Worm (Caenorhabditis elegans) whole organism, young adult: ENCODE data around the gene Y39A1C.1.

ENCODE experiments used
- K12H6.12 ChIP-seq: fragments of 200-800 bp; sonication (Bioruptor generic); optimal IDR thresholded peaks from 2 replicates; lab custom pipeline; 2018; ENCODE audit warnings: mild to moderate bottlenecking, missing genetic modification characterization, missing compliant biosample characterization
- Y67H2A.10 ChIP-seq: fragments of 200-800 bp; sonication (Bioruptor generic); conservative IDR thresholded peaks from 2 replicates; pipeline ENCODE4 v1.3.6; 2022; ENCODE audit warnings: missing genetic modification reagents, missing genetic modification characterization, missing compliant biosample characterization
- ama-1 ChIP-seq, 3 experiments: fragments of 150-350 bp in 1 of 3; sonication (generic microtip) in 2 of 3; optimal IDR thresholded peaks; 2 replicates each; lab custom pipeline; 2014 to 2018; ENCODE audit warnings: missing biosample characterization in 2 of 3, missing genetic modification characterization in 2 of 3, missing genetic modification reagents in 2 of 3
- aptf-2 ChIP-seq: fragments of 200-800 bp; sonication (Bioruptor generic); conservative IDR thresholded peaks from 2 replicates; pipeline ENCODE4 v1.3.6; 2022; ENCODE audit warnings: missing genetic modification reagents, missing genetic modification characterization, missing compliant biosample characterization
- atf-7 ChIP-seq: sonication (generic microtip); optimal IDR thresholded peaks from 2 replicates; lab custom pipeline; 2017; ENCODE audit warnings: mild to moderate bottlenecking, missing genetic modification characterization, missing compliant biosample characterization
- cebp-1 ChIP-seq, 2 experiments: fragments of 200-800 bp in 1 of 2; sonication (Bioruptor generic) in 1 of 2; sonication (generic microtip) in 1 of 2; IDR thresholded peaks in 1 of 2; optimal IDR thresholded peaks in 1 of 2; 2 replicates each; pipeline versions ENCODE4 v1.3.6 to Lab custom; 2017 to 2022; ENCODE audit warnings: missing compliant biosample characterization in 2 of 2, missing genetic modification characterization in 2 of 2, mild to moderate bottlenecking in 1 of 2, missing genetic modification reagents in 1 of 2, moderate library complexity in 1 of 2
- ceh-100 ChIP-seq: fragments of 200-800 bp; sonication (Bioruptor generic); IDR thresholded peaks from 2 replicates; pipeline ENCODE4 v1.3.6; 2022; ENCODE audit warnings: missing genetic modification reagents, missing genetic modification characterization, missing compliant biosample characterization
- ceh-40 ChIP-seq: fragments of 200-800 bp; sonication (Bioruptor generic); IDR thresholded peaks from 2 replicates; pipeline ENCODE4 v1.3.6; 2022; ENCODE audit warnings: missing genetic modification characterization, missing compliant biosample characterization
- dpl-1 ChIP-seq: fragments of 150-350 bp; optimal IDR thresholded peaks from 2 replicates; lab custom pipeline; 2014; ENCODE audit warnings: missing biosample characterization, missing genetic modification reagents, missing genetic modification characterization
- efl-1 ChIP-seq: fragments of 150-350 bp; optimal IDR thresholded peaks from 2 replicates; lab custom pipeline; 2014; ENCODE audit warnings: missing biosample characterization, missing genetic modification reagents, missing genetic modification characterization
- hmg-1.2 ChIP-seq: fragments of 200-800 bp; sonication (Bioruptor generic); IDR thresholded peaks from 2 replicates; pipeline ENCODE4 v1.3.6; 2022; ENCODE audit warnings: missing genetic modification reagents, missing genetic modification characterization, missing compliant biosample characterization
- hmg-20 ChIP-seq: fragments of 200-800 bp; sonication (Bioruptor generic); IDR thresholded peaks from 2 replicates; pipeline ENCODE4 v1.3.6; 2022; ENCODE audit warnings: missing genetic modification reagents, missing genetic modification characterization, missing compliant biosample characterization
- hsf-1 ChIP-seq: fragments of 200-800 bp; sonication (Bioruptor generic); IDR thresholded peaks from 2 replicates; pipeline ENCODE4 v1.3.6; 2022; ENCODE audit warnings: missing genetic modification reagents, missing genetic modification characterization, missing compliant biosample characterization
- lag-1 ChIP-seq: fragments of 200-800 bp; sonication (Bioruptor generic); IDR thresholded peaks from 2 replicates; pipeline ENCODE4 v1.3.6; 2022; ENCODE audit warnings: missing genetic modification reagents, missing genetic modification characterization, missing compliant biosample characterization
- lin-35 ChIP-seq, 3 experiments: fragments of 150-350 bp in 2 of 3; sonication (generic microtip) in 1 of 3; optimal IDR thresholded peaks; 2 replicates each; lab custom pipeline; 2014 to 2018; ENCODE audit warnings: missing biosample characterization in 3 of 3, missing genetic modification characterization in 3 of 3, missing genetic modification reagents in 3 of 3
- lin-40 ChIP-seq: sonication (generic microtip); optimal IDR thresholded peaks from 2 replicates; lab custom pipeline; 2016; ENCODE audit warnings: missing genetic modification characterization, mild to moderate bottlenecking, missing compliant biosample characterization, missing genotype, missing genetic modification reagents
- mcd-1 ChIP-seq: fragments of 200-800 bp; sonication (Bioruptor generic); IDR thresholded peaks from 2 replicates; pipeline ENCODE4 v1.3.6; 2022; ENCODE audit warnings: missing genetic modification reagents, missing genetic modification characterization, missing compliant biosample characterization
- mel-28 ChIP-seq: sonication (generic microtip); optimal IDR thresholded peaks from 2 replicates; lab custom pipeline; 2016; ENCODE audit warnings: borderline replicate concordance, mild to moderate bottlenecking, missing genetic modification characterization, missing compliant biosample characterization
- nfya-1 ChIP-seq: sonication (generic microtip); optimal IDR thresholded peaks from 2 replicates; lab custom pipeline; 2017; ENCODE audit warnings: antibody characterized with exemption, missing compliant biosample characterization, missing genetic modification characterization, borderline replicate concordance; ENCODE audit not compliant: insufficient read depth
- nhr-27 ChIP-seq: fragments of 200-800 bp; sonication (Bioruptor generic); optimal IDR thresholded peaks from 2 replicates; lab custom pipeline; 2018; ENCODE audit warnings: mild to moderate bottlenecking, missing genetic modification characterization, moderate library complexity, missing compliant biosample characterization
- rcor-1 ChIP-seq: fragments of 200-800 bp; sonication (Bioruptor generic); IDR thresholded peaks from 2 replicates; pipeline ENCODE4 v1.3.6; 2022; ENCODE audit warnings: missing genetic modification reagents, missing genetic modification characterization, missing compliant biosample characterization
- sea-2 ChIP-seq: fragments of 200-800 bp; sonication (Bioruptor generic); IDR thresholded peaks from 2 replicates; pipeline ENCODE4 v1.3.6; 2022; ENCODE audit warnings: missing genetic modification characterization, missing compliant biosample characterization
- snpc-4 ChIP-seq, 5 experiments: fragments of 150-350 bp in 1 of 5; sonication (generic microtip) in 4 of 5; optimal IDR thresholded peaks; 2 replicates each; lab custom pipeline; 2014 to 2018; ENCODE audit warnings: missing genetic modification characterization in 5 of 5, missing biosample characterization in 3 of 5, antibody characterized with exemption in 2 of 5, mild to moderate bottlenecking in 2 of 5, missing compliant biosample characterization in 2 of 5, missing genotype in 2 of 5, moderate library complexity in 2 of 5, missing genetic modification reagents in 1 of 5
- unc-130 ChIP-seq: sonication (generic microtip); optimal IDR thresholded peaks from 2 replicates; lab custom pipeline; 2016; ENCODE audit warnings: missing genetic modification reagents, missing genetic modification characterization, missing compliant biosample characterization
- zfh-2 ChIP-seq: fragments of 200-800 bp; sonication (Bioruptor generic); conservative IDR thresholded peaks from 2 replicates; pipeline ENCODE4 v1.3.6; 2022; ENCODE audit warnings: missing genetic modification reagents, missing genetic modification characterization, missing compliant biosample characterization
- zim-3 ChIP-seq: sonication (generic microtip); optimal IDR thresholded peaks from 2 replicates; lab custom pipeline; 2017; ENCODE audit warnings: mild to moderate bottlenecking, missing genetic modification characterization, moderate library complexity, missing compliant biosample characterization

The Y39A1C.1 gene

DNA sequence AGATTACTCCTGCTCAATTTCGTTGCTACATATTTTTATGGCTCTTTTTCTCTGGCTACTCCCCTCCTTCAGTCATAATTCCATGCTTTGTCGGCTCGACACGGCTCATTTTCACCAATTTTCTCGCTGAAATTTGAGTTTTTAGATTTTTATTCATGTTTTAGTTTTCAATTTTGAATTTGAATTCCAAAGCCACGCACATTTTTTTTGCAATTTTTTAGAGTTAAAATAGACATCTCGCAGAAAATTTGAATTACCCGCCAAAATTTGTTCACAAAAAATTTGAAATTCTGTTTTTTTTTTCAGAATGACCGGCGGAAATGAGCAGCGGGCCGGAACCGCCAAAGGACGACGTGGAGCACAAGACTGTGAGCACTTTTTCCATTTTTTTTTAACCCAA is 47.1 kb downstream of the Y39A1C.1 start, which contains the start of gene unc-119:
Gene unc-119, plus strand, starts transcription at position 301 of the 400 bp plus-strand sequence.
- no peak for TF ChIP-seq nhr-27
- no peak for TF ChIP-seq ceh-40 (GFP tag; lab: Robert Waterston, UW)
- no peak for TF ChIP-seq nfya-1 (tag; lab: Kevin White, UChicago)
- no peak for TF ChIP-seq rcor-1 (GFP tag; lab: Robert Waterston, UW)
- TF ChIP-seq aptf-2 (GFP tag; lab: Robert Waterston, UW) = no peak
- TF ChIP-seq lag-1 = no peak

DNA sequence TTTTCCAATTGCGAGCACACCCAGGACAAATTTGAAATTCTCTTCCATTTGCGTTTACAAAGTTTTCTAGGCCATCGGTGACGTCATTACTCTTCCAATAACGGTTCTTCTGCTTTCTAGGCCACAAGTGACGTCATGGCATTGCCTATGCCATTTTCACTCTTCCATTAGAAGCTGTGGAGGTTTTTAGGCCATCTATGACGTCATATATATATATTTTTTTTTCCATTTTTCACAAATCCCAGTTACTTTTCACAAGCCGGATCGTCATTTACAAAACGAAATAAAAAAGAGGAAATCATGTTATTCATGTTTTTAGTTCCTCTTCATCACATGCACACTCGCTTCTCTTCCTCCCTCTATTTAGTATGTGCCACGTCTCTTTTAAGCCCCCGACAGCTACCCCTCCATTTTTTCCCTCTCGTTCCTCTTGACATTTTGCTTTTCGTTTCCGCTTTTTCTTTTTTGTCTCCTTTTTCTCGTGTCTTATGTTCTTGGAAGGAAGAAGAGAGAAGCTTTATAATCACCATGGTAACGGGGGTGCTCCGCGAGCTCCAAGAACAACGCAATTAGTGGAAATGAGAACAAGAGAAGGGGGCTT is 47.9 kb downstream of the Y39A1C.1 start:
- TF ChIP-seq K12H6.12 (tag; lab: Kevin White, UChicago) (peak; percentile 12), atf-7 (tag; lab: Kevin White, UChicago) (peak; percentile 62), zim-3 (tag; lab: Kevin White, UChicago) (no peak)

DNA sequence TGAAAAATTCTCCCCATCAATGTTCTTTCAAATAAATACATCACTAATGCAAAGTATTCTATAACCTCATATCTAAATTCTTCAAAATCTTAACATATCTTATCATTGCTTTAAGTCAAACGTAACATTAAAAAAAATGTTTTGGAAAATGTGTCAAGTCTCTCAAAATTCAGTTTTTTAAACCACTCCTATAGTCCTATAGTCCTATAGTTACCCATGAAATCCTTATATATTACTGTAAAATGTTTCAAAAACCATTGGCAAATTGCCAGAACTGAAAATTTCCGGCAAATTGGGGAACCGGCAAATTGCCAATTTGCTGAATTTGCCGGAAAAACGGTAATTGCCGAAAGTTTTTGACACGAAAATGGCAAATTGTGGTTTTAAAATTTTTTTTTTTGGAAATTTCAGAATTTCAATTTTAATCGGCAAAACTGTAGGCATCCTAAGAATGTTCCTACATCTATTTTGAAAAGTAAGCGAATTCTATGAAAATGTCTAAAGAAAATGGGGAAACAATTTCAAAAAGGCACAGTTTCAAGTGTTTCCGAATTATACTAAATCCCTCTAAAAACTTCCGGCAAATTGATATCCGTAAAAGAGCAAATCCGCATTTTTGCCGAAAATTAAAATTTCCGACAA is 49.2 kb downstream of the Y39A1C.1 start:
- peak; percentile 79 for TF ChIP-seq dpl-1 (GFP tag; lab: Kevin White, UChicago)
- peak in 1 of 3 experiments; percentile 76 for TF ChIP-seq lin-35 (GFP tag; optimal IDR thresholded peaks at IDR 0.05; lab: Kevin White, UChicago)
- TF ChIP-seq efl-1 (GFP tag; lab: Kevin White, UChicago) = peak; percentile 54
- TF ChIP-seq mel-28 = no peak

DNA sequence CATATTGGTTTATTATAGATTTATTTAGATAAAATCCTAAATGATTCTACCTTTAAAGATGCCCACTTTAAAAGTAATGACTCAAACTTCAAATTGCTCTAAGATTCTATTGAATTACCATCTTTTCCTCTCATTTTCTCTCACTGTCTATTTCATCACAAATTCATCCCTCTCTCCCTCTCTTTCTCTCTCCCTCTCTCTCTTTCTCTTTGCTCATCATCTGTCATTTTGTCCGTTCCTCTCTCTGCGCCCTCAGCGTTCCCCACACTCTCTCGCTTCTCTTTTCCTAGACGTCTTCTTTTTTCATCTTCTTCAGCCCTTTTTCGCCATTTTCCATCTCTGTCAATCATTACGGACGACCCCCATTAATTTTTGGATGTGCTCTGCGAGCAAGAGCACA is 49.9 kb downstream of the Y39A1C.1 start:
- peak; percentile 51 for TF ChIP-seq dpl-1 (GFP tag; lab: Kevin White, UChicago)
- peak; percentile 84 for TF ChIP-seq hmg-1.2 (GFP tag; lab: Robert Waterston, UW)
- TF ChIP-seq sea-2 (GFP tag; lab: Robert Waterston, UW) = no peak
- TF ChIP-seq lin-35 (GFP tag; optimal IDR thresholded peaks at IDR 0.05; lab: Kevin White, UChicago) = peak in 2 of 3 experiments; percentile 46 to 88
- TF ChIP-seq lin-40 (tag; lab: Kevin White, UChicago) = peak; percentile 27
- TF ChIP-seq mcd-1 (GFP tag; lab: Robert Waterston, UW) = peak; percentile 40
- TF ChIP-seq snpc-4 (GFP tag; optimal IDR thresholded peaks at IDR 0.05; lab: Kevin White, UChicago) = peak; percentile 61
- TF ChIP-seq snpc-4 (tag; optimal IDR thresholded peaks at IDR 0.05; lab: Kevin White, UChicago) = no peak
- TF ChIP-seq ama-1 (optimal IDR thresholded peaks at IDR 0.05; lab: Kevin White, UChicago) = no peak
- peak in 1 of 2 experiments; percentile 12 for TF ChIP-seq ama-1 (GFP tag; optimal IDR thresholded peaks at IDR 0.05; lab: Kevin White, UChicago)
- TF ChIP-seq efl-1 (GFP tag; lab: Kevin White, UChicago) = peak; percentile 45
- TF ChIP-seq Y67H2A.10 (GFP tag; lab: Robert Waterston, UW) = no peak
- no peak for TF ChIP-seq ceh-100 (GFP tag; lab: Robert Waterston, UW)
- TF ChIP-seq hmg-20 (GFP tag; lab: Robert Waterston, UW) = no peak
- TF ChIP-seq K12H6.12 (tag; lab: Kevin White, UChicago) = peak; percentile 12
- TF ChIP-seq hsf-1 (GFP tag; lab: Robert Waterston, UW) = no peak
- TF ChIP-seq zfh-2 (GFP tag; lab: Robert Waterston, UW) = 0 out of 2 replicates have a peak, but pooled peaks have one; percentile 18
- TF ChIP-seq cebp-1 (GFP tag; IDR thresholded peaks at IDR 0.05; lab: Robert Waterston, UW) = 0 out of 2 replicates have a peak, but pooled peaks have one; percentile 19
- TF ChIP-seq cebp-1 (tag; optimal IDR thresholded peaks at IDR 0.05; lab: Kevin White, UChicago) = peak; percentile 52
- TF ChIP-seq, all 124 proteins: peak for 11

DNA sequence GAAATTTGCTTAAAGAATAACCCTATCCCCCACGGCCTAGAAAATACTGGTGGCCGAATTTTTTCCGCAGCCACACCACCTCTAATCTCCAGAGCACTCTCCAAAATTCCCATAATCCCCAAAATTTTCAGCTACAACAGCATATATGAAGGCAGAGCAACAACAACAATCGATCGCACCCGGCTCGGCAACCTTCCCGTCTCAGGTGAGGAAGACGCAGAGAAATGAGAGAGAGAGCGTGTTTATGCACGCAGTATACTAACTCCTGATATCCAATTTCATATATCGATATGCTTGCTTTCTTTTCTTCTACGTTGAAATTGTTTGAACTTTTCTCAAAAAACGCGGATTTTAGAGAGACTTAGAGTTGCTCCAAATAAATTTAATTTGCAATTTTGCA is 51.1 kb downstream of the Y39A1C.1 start:
- TF ChIP-seq unc-130 (GFP tag; lab: Kevin White, UChicago) (no peak), dpl-1 (GFP tag; lab: Kevin White, UChicago) (peak; percentile 66), efl-1 (GFP tag; lab: Kevin White, UChicago) (peak; percentile 10)
